Worm (Caenorhabditis elegans): ENCODE measurements around the gene C35A11.3.

Gene C35A11.3

ce11 chrV:5385914-5386493, 13.8 kb downstream of the C35A11.3 start, which contains the start of gene C35A11.2:
TSS of gene C35A11.2 (plus strand) at chrV:5386299.
- no peak for TF ChIP-seq unc-62 (GFP tag; optimal IDR thresholded peaks at IDR 0.05)
- peak; percentile 75 for TF ChIP-seq blmp-1 (tag; optimal IDR thresholded peaks at IDR 0.05)

- TF ChIP-seq snpc-4 (tag; optimal IDR thresholded peaks at IDR 0.05) = no peak
- no peak for TF ChIP-seq pha-4 (tag; optimal IDR thresholded peaks at IDR 0.05)
- TF ChIP-seq nhr-2 (tag; optimal IDR thresholded peaks at IDR 0.05) = no peak
- no peak for TF ChIP-seq nhr-237 (tag; optimal IDR thresholded peaks at IDR 0.05)
- TF ChIP-seq unc-39 (tag; optimal IDR thresholded peaks at IDR 0.05) = no peak
- TF ChIP-seq cnd-1 (tag; optimal IDR thresholded peaks at IDR 0.05) = no peak
- TF ChIP-seq lin-32 (GFP tag; optimal IDR thresholded peaks at IDR 0.05) = no peak
- TF ChIP-seq ztf-11 (tag; optimal IDR thresholded peaks at IDR 0.05) = no peak
These were observed 20.9 kb downstream of the C35A11.3 start, which contains the start of gene C35A11.4 for ce11 chrV:5392993-5393628. TSS of gene C35A11.4 (minus strand) at chrV:5393148.

ce11 chrV:5403938-5404337, 31.7 kb downstream of the C35A11.3 start:
- TF ChIP-seq elt-3 (tag; optimal IDR thresholded peaks at IDR 0.05) (no peak), lsy-2 (tag; optimal IDR thresholded peaks at IDR 0.05) (no peak), mep-1 (tag; optimal IDR thresholded peaks at IDR 0.05) (no peak), nhr-28 (tag; optimal IDR thresholded peaks at IDR 0.05) (no peak), nhr-237 (tag; optimal IDR thresholded peaks at IDR 0.05) (no peak), lin-13 (tag; optimal IDR thresholded peaks at IDR 0.05) (no peak), mab-5 (tag; optimal IDR thresholded peaks at IDR 0.05) (no peak), snpc-4 (tag; optimal IDR thresholded peaks at IDR 0.05) (no peak), ceh-39 (tag; optimal IDR thresholded peaks at IDR 0.05) (no peak), nhr-12 (tag; optimal IDR thresholded peaks at IDR 0.05) (no peak), drap-1 (GFP tag; optimal IDR thresholded peaks at IDR 0.05) (no peak), ham-2 (GFP tag; optimal IDR thresholded peaks at IDR 0.05) (no peak), hlh-1 (tag; optimal IDR thresholded peaks at IDR 0.05) (no peak), zip-8 (tag; optimal IDR thresholded peaks at IDR 0.05) (no peak), sem-2 (GFP tag; optimal IDR thresholded peaks at IDR 0.05) (no peak), flh-1 (GFP tag; optimal IDR thresholded peaks at IDR 0.05) (no peak), ceh-83 (GFP tag; optimal IDR thresholded peaks at IDR 0.05) (no peak), ces-1 (GFP tag; optimal IDR thresholded peaks at IDR 0.05) (no peak), ztf-11 (tag; optimal IDR thresholded peaks at IDR 0.05) (no peak)

ce11 chrV:5405053-5405452, 32.8 kb downstream of the C35A11.3 start, which contains the start of gene dmsr-7:
TSS of gene dmsr-7 (plus strand) at chrV:5405353.
- TF ChIP-seq ceh-83 (GFP tag; optimal IDR thresholded peaks at IDR 0.05) (no peak), nhr-12 (tag; optimal IDR thresholded peaks at IDR 0.05) (no peak)

ce11 chrV:5408223-5408622, 36.0 kb downstream of the C35A11.3 start, which contains the start of gene C25A6.1:
TSS of gene C25A6.1 (plus strand) at chrV:5408523.
- TF ChIP-seq M03D4.4 (tag; optimal IDR thresholded peaks at IDR 0.05) (no peak), ceh-83 (GFP tag; optimal IDR thresholded peaks at IDR 0.05) (no peak), ceh-39 (tag; optimal IDR thresholded peaks at IDR 0.05) (no peak), nhr-28 (tag; optimal IDR thresholded peaks at IDR 0.05) (no peak), bed-3 (GFP tag; optimal IDR thresholded peaks at IDR 0.05) (no peak), lin-13 (tag; optimal IDR thresholded peaks at IDR 0.05) (no peak), blmp-1 (tag; optimal IDR thresholded peaks at IDR 0.05) (no peak), elt-3 (tag; optimal IDR thresholded peaks at IDR 0.05) (no peak), mls-2 (tag; optimal IDR thresholded peaks at IDR 0.05) (no peak), unc-39 (tag; optimal IDR thresholded peaks at IDR 0.05) (no peak), nhr-76 (tag; optimal IDR thresholded peaks at IDR 0.05) (no peak)

ce11 chrV:5408921-5409320, 36.7 kb downstream of the C35A11.3 start:
- TF ChIP-seq nhr-237 (tag; optimal IDR thresholded peaks at IDR 0.05) (no peak), unc-62 (GFP tag; optimal IDR thresholded peaks at IDR 0.05) (peak; percentile 88)

Measured in whole organism, mixed stage, embryonic.